Worm (Caenorhabditis elegans) whole organism, L4 larva: ENCODE results near the gene F35D2.2.

ENCODE experiments used
- hlh-30 ChIP-seq: sonication (generic microtip); optimal IDR thresholded peaks from 2 replicates; lab custom pipeline; 2017; ENCODE audit warnings: antibody characterized with exemption, mild to moderate bottlenecking, missing genetic modification characterization, missing compliant biosample characterization; ENCODE audit not compliant: insufficient read depth
- lin-13 ChIP-seq: fragments of 150-350 bp; optimal IDR thresholded peaks from 2 replicates; lab custom pipeline; 2014; ENCODE audit warnings: missing biosample characterization, missing genetic modification reagents, missing genetic modification characterization
- pha-4 ChIP-seq, 2 experiments: fragments of 150-350 bp in 1 of 2; fragments of 200-800 bp in 1 of 2; sonication (Bioruptor generic) in 1 of 2; IDR thresholded peaks in 1 of 2; optimal IDR thresholded peaks in 1 of 2; 2 replicates each; pipeline versions ENCODE4 v1.3.6 to Lab custom; 2014 to 2022; ENCODE audit warnings: missing genetic modification characterization in 2 of 2, missing genetic modification reagents in 2 of 2, missing biosample characterization in 1 of 2, missing compliant biosample characterization in 1 of 2
- pqm-1 ChIP-seq: sonication (generic microtip); optimal IDR thresholded peaks from 2 replicates; lab custom pipeline; 2017; ENCODE audit warnings: missing biosample characterization, missing genetic modification characterization
- unc-62 ChIP-seq, 3 experiments: fragments of 150-350 bp in 1 of 3; sonication (generic microtip); optimal IDR thresholded peaks in 2 of 3; peaks in 1 of 3; 1 replicate in 1 of 3; 2 replicates in 2 of 3; lab custom pipeline; 2014 to 2017; ENCODE audit warnings: missing biosample characterization in 3 of 3, missing genetic modification characterization in 3 of 3, missing genetic modification reagents in 3 of 3, missing genotype in 1 of 3
- zag-1 ChIP-seq: fragments of 150-350 bp; optimal IDR thresholded peaks from 2 replicates; lab custom pipeline; 2014; ENCODE audit warnings: missing biosample characterization, missing genetic modification characterization

DNA sequence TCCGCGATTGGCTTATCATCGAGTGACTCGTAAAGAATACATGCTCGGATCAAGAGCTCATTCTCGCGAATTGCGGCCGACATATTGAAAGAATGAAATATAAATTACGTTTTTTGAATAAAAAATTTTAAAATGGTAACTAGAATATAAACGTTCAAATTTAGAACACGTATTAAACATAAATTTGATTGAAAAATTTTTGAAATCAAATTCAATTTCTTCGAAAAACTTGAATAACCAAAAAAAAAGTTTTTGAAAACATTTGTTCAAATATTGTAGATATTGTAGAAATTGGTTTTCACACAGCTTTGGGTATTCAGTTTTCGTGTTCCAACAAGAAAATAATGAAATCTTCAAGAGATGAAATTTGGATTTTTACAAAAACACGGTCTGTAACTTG, 26.2 kb upstream of the F35D2.2 start, which contains the start of gene fbxa-224:
- no peak for TF ChIP-seq pqm-1 (tag; lab: Kevin White, UChicago)
- TF ChIP-seq unc-62 (GFP tag; optimal IDR thresholded peaks at IDR 0.05 in 1 of 2; lab: Kevin White, UChicago) = no peak
- no peak for TF ChIP-seq unc-62 (tag; optimal IDR thresholded peaks at IDR 0.05; lab: Kevin White, UChicago)
- TF ChIP-seq pha-4 (GFP tag; IDR thresholded peaks at IDR 0.05; lab: Robert Waterston, UW) = no peak
- no peak for TF ChIP-seq pha-4 (tag; optimal IDR thresholded peaks at IDR 0.05; lab: Kevin White, UChicago)
- no peak for TF ChIP-seq lin-13
- TF ChIP-seq hlh-30 (tag; lab: Kevin White, UChicago) = no peak
- TF ChIP-seq zag-1 (tag; lab: Kevin White, UChicago) = no peak
